Worm (Caenorhabditis elegans) whole organism, mixed stage, embryonic: ENCODE measurements around the gene gldi-2.

Experiments used
- M03D4.4 ChIP-seq: sonication (generic microtip); optimal IDR thresholded peaks from 2 replicates; lab custom pipeline; 2017; ENCODE audit warnings: mild to moderate bottlenecking, missing genetic modification characterization, missing compliant biosample characterization
- bed-3 ChIP-seq: fragments of 200-800 bp; sonication (Bioruptor generic); optimal IDR thresholded peaks from 3 replicates; lab custom pipeline; 2018; ENCODE audit warnings: mild to moderate bottlenecking, missing genetic modification characterization, moderate library complexity, missing compliant biosample characterization
- blmp-1 ChIP-seq: fragments of 150-350 bp; optimal IDR thresholded peaks from 2 replicates; lab custom pipeline; 2014; ENCODE audit warnings: missing biosample characterization, missing genetic modification characterization
- ceh-39 ChIP-seq: fragments of 150-350 bp; optimal IDR thresholded peaks from 2 replicates; lab custom pipeline; 2014; ENCODE audit warnings: missing biosample characterization, missing genetic modification characterization
- ceh-43 ChIP-seq: fragments of 200-800 bp; sonication (Bioruptor generic); optimal IDR thresholded peaks from 2 replicates; lab custom pipeline; 2018; ENCODE audit warnings: mild to moderate bottlenecking, missing genetic modification characterization, moderate library complexity, missing compliant biosample characterization
- ceh-83 ChIP-seq: fragments of 200-800 bp; sonication (Bioruptor generic); optimal IDR thresholded peaks from 2 replicates; lab custom pipeline; 2018; ENCODE audit warnings: mild to moderate bottlenecking, missing genetic modification characterization, missing compliant biosample characterization
- ces-1 ChIP-seq: fragments of 150-350 bp; optimal IDR thresholded peaks from 2 replicates; lab custom pipeline; 2014; ENCODE audit warnings: missing biosample characterization, missing genetic modification reagents, missing genetic modification characterization
- cnd-1 ChIP-seq: fragments of 200-800 bp; sonication (Bioruptor generic); optimal IDR thresholded peaks from 2 replicates; lab custom pipeline; 2018; ENCODE audit warnings: mild to moderate bottlenecking, missing genetic modification characterization, missing compliant biosample characterization
- drap-1 ChIP-seq: fragments of 200-800 bp; sonication (Bioruptor generic); optimal IDR thresholded peaks from 3 replicates; lab custom pipeline; 2018; ENCODE audit warnings: mild to moderate bottlenecking, missing genetic modification characterization, missing compliant biosample characterization
- elt-1 ChIP-seq: sonication (generic microtip); optimal IDR thresholded peaks from 2 replicates; lab custom pipeline; 2017; ENCODE audit warnings: missing genetic modification characterization, mild to moderate bottlenecking, missing compliant biosample characterization, antibody characterized with exemption, moderate library complexity, borderline replicate concordance; ENCODE audit not compliant: insufficient read depth
- elt-3 ChIP-seq: fragments of 150-350 bp; optimal IDR thresholded peaks from 2 replicates; lab custom pipeline; 2014; ENCODE audit warnings: missing biosample characterization, missing genetic modification characterization
- flh-1 ChIP-seq: fragments of 200-800 bp; sonication (Bioruptor generic); optimal IDR thresholded peaks from 2 replicates; lab custom pipeline; 2018; ENCODE audit warnings: mild to moderate bottlenecking, missing genetic modification characterization, moderate library complexity, missing compliant biosample characterization
- ham-2 ChIP-seq: fragments of 200-800 bp; sonication (Bioruptor generic); optimal IDR thresholded peaks from 2 replicates; lab custom pipeline; 2018; ENCODE audit warnings: mild to moderate bottlenecking, missing genetic modification characterization, missing compliant biosample characterization
- hlh-1 ChIP-seq: fragments of 150-350 bp; optimal IDR thresholded peaks from 2 replicates; lab custom pipeline; 2014; ENCODE audit warnings: missing biosample characterization, missing genetic modification reagents, missing genetic modification characterization
- lin-13 ChIP-seq: fragments of 150-350 bp; optimal IDR thresholded peaks from 2 replicates; lab custom pipeline; 2014; ENCODE audit warnings: missing biosample characterization, missing genetic modification characterization
- lin-32 ChIP-seq: fragments of 200-800 bp; sonication (Bioruptor generic); optimal IDR thresholded peaks from 2 replicates; lab custom pipeline; 2018; ENCODE audit warnings: mild to moderate bottlenecking, missing genetic modification characterization, missing compliant biosample characterization
- lsy-2 ChIP-seq: fragments of 150-350 bp; optimal IDR thresholded peaks from 2 replicates; lab custom pipeline; 2014; ENCODE audit warnings: missing biosample characterization, missing genetic modification characterization
- mab-5 ChIP-seq: fragments of 150-350 bp; optimal IDR thresholded peaks from 2 replicates; lab custom pipeline; 2014; ENCODE audit warnings: missing biosample characterization, missing genetic modification characterization
- mep-1 ChIP-seq: fragments of 150-350 bp; optimal IDR thresholded peaks from 2 replicates; lab custom pipeline; 2017; ENCODE audit warnings: missing biosample characterization, missing genetic modification reagents, missing genetic modification characterization, inconsistent platforms
- mls-2 ChIP-seq: sonication (generic microtip); optimal IDR thresholded peaks from 2 replicates; lab custom pipeline; 2016; ENCODE audit warnings: mild to moderate bottlenecking, missing genetic modification characterization, moderate library complexity, missing compliant biosample characterization
- nhr-12 ChIP-seq: fragments of 150-350 bp; optimal IDR thresholded peaks from 2 replicates; lab custom pipeline; 2014; ENCODE audit warnings: missing biosample characterization, missing genetic modification characterization
- nhr-2 ChIP-seq: fragments of 150-350 bp; optimal IDR thresholded peaks from 2 replicates; lab custom pipeline; 2014; ENCODE audit warnings: missing biosample characterization, missing genetic modification characterization
- nhr-237 ChIP-seq: fragments of 150-350 bp; optimal IDR thresholded peaks from 2 replicates; lab custom pipeline; 2014; ENCODE audit warnings: missing biosample characterization, missing genetic modification characterization
- nhr-28 ChIP-seq: fragments of 150-350 bp; optimal IDR thresholded peaks from 2 replicates; lab custom pipeline; 2014; ENCODE audit warnings: missing biosample characterization, missing genetic modification characterization
- nhr-76 ChIP-seq: sonication (generic microtip); optimal IDR thresholded peaks from 2 replicates; lab custom pipeline; 2017; ENCODE audit warnings: missing biosample characterization, missing genetic modification characterization
- pha-4 ChIP-seq: fragments of 150-350 bp; optimal IDR thresholded peaks from 2 replicates; lab custom pipeline; 2018; ENCODE audit warnings: missing biosample characterization, missing genetic modification reagents, missing genetic modification characterization
- sem-2 ChIP-seq: fragments of 200-800 bp; sonication (Bioruptor generic); optimal IDR thresholded peaks from 2 replicates; lab custom pipeline; 2018; ENCODE audit warnings: mild to moderate bottlenecking, missing genetic modification characterization, missing compliant biosample characterization
- snpc-4 ChIP-seq: fragments of 150-350 bp; optimal IDR thresholded peaks from 2 replicates; lab custom pipeline; 2014; ENCODE audit warnings: missing biosample characterization, missing genetic modification characterization
- sptf-1 ChIP-seq: sonication (generic microtip); optimal IDR thresholded peaks from 2 replicates; lab custom pipeline; 2017; ENCODE audit warnings: mild to moderate bottlenecking, missing genetic modification characterization, moderate library complexity, missing compliant biosample characterization
- tbx-8 ChIP-seq: fragments of 200-800 bp; sonication (Bioruptor generic); optimal IDR thresholded peaks from 2 replicates; lab custom pipeline; 2018; ENCODE audit warnings: mild to moderate bottlenecking, missing genetic modification characterization, moderate library complexity, missing compliant biosample characterization
- unc-120 ChIP-seq: sonication (generic microtip); optimal IDR thresholded peaks from 2 replicates; lab custom pipeline; 2017; ENCODE audit warnings: missing genetic modification characterization, missing compliant biosample characterization; ENCODE audit not compliant: poor library complexity, severe bottlenecking
- unc-39 ChIP-seq: fragments of 150-350 bp; optimal IDR thresholded peaks from 2 replicates; lab custom pipeline; 2014; ENCODE audit warnings: missing biosample characterization, missing genetic modification characterization
- unc-62 ChIP-seq: fragments of 150-350 bp; optimal IDR thresholded peaks from 2 replicates; lab custom pipeline; 2014; ENCODE audit warnings: missing biosample characterization, missing genetic modification reagents, missing genetic modification characterization
- zip-8 ChIP-seq: fragments of 150-350 bp; optimal IDR thresholded peaks from 2 replicates; lab custom pipeline; 2014; ENCODE audit warnings: missing biosample characterization, missing genetic modification characterization
- ztf-11 ChIP-seq: fragments of 150-350 bp; optimal IDR thresholded peaks from 2 replicates; lab custom pipeline; 2014; ENCODE audit warnings: missing biosample characterization, missing genetic modification characterization

gldi-2 gene

DNA sequence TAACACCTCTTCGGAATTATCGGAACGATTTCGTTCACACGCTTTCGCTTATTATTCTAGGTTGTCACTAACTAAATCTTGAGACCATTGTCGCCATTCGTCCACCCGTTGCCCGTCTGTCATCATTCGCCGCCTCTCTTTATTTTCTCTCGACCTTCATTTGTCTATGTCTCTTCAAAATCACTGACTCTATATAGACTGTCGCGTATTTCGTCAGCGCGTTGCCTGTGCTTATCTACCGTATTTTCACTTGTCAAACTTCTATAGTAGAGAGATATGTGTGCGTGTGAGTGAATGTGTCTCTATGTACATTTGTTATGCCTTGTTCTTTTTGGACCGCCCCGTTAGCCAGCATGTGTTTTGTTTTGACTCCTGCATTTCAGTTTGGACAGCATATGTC, 45.9 kb downstream of the gldi-2 start:
- TF ChIP-seq nhr-237 (tag; lab: Kevin White, UChicago) (no peak), unc-120 (tag; lab: Kevin White, UChicago) (no peak), hlh-1 (tag; lab: Kevin White, UChicago) (no peak), mab-5 (no peak), M03D4.4 (tag; lab: Kevin White, UChicago) (no peak), pha-4 (tag; lab: Kevin White, UChicago) (peak; percentile 30), zip-8 (tag; lab: Kevin White, UChicago) (no peak), ham-2 (GFP tag; lab: Kevin White, UChicago) (peak; percentile 64), ztf-11 (tag; lab: Kevin White, UChicago) (no peak), unc-39 (tag; lab: Kevin White, UChicago) (no peak), nhr-28 (tag; lab: Kevin White, UChicago) (no peak), tbx-8 (GFP tag; lab: Kevin White, UChicago) (no peak), flh-1 (no peak), bed-3 (GFP tag; lab: Kevin White, UChicago) (no peak), elt-3 (tag; lab: Kevin White, UChicago) (no peak), unc-62 (peak; percentile 87), sptf-1 (tag; lab: Kevin White, UChicago) (no peak), ceh-39 (tag; lab: Kevin White, UChicago) (no peak), drap-1 (GFP tag; lab: Kevin White, UChicago) (no peak), lin-13 (no peak), snpc-4 (tag; lab: Kevin White, UChicago) (no peak), sem-2 (GFP tag; lab: Kevin White, UChicago) (no peak), mls-2 (tag; lab: Kevin White, UChicago) (no peak), ceh-83 (GFP tag; lab: Kevin White, UChicago) (no peak), mep-1 (no peak), nhr-2 (tag; lab: Kevin White, UChicago) (no peak), cnd-1 (tag; lab: Kevin White, UChicago) (no peak), lin-32 (no peak), lsy-2 (tag; lab: Kevin White, UChicago) (no peak), blmp-1 (tag; lab: Kevin White, UChicago) (peak; percentile 84), ces-1 (peak; percentile 55), nhr-12 (no peak), elt-1 (tag; lab: Kevin White, UChicago) (peak; percentile 11), nhr-76 (tag; lab: Kevin White, UChicago) (no peak), ceh-43 (GFP tag; lab: Kevin White, UChicago) (no peak)

DNA sequence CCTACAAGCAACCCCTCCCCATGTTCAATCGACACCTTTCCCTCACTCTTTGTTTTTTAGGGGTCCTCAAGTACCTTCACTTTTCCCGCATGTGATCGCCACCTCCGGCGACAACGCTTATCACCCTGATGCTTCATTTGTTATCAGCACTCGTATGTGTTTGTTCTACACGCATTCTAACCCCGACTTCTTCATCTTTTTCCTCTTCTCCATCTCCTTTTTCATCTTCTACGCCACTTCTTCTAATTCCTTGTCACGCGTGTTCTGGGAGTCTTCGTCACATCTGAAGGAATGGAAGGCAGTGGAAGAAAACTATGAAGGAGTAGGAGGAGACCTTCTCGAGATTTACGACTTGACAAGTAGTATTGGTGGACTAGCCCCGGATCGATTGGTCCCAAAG, 46.8 kb downstream of the gldi-2 start:
- TF ChIP-seq unc-39 (tag; lab: Kevin White, UChicago) = no peak
- TF ChIP-seq unc-62 = peak; percentile 32

DNA sequence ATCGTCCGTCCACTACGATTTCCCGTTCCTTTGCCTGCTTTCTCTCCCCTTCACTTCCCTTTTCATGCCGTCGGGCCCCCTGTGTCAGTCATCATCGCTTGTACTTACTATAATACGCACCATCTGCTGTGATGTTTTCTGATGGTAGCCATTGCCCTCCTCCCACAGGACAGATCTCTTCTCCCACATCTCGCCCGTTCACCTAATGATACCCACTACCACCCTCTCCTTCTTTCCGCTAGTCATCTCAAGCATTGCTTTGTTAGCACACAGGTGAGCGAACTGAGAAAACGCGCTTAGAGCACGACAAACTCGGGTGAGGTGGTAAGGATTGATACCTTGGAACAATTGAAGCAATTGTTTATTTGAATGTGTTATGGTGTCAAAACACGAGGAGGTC, 47.7 kb downstream of the gldi-2 start:
- TF ChIP-seq lsy-2 (tag; lab: Kevin White, UChicago) (no peak), cnd-1 (tag; lab: Kevin White, UChicago) (peak; percentile 62), ztf-11 (tag; lab: Kevin White, UChicago) (peak; percentile 7), ham-2 (GFP tag; lab: Kevin White, UChicago) (peak; percentile 72), nhr-2 (tag; lab: Kevin White, UChicago) (peak; percentile 64), unc-120 (tag; lab: Kevin White, UChicago) (no peak), mls-2 (tag; lab: Kevin White, UChicago) (peak; percentile 29), mep-1 (peak; percentile 35)
- TF ChIP-seq, all 35 proteins: peak for 6

DNA sequence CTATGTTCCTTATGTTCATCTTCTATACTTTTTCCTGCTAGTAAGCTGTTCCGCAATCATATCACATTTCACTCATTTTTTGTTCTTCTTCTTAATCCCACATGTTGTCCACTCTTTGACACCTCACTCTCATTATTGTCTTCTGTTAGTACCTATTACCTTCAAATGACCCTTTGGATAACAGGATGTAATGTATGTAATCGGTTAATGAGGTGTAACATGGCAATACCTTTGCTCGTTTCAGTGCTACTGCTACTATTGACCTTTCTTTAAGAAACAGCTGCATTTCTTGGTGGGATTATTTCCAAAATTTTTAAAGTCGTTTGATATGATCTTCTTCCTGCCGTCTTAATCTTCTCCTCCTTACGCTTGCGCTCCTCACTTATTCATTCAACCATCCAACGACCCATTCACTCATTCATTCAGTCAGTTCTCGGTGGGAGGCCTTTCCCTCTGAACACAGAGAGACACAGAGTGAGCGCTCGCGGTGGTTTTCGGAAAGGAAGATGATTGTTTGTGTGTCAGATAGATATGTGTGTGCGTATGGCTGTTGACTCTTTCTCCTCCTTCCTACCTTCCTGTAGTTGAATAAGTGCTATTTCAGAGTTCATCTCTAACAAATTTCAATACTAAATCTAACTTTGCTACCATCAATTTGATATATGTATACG, 48.4 kb downstream of the gldi-2 start:
- TF ChIP-seq mab-5 (no peak), nhr-76 (tag; lab: Kevin White, UChicago) (no peak), M03D4.4 (tag; lab: Kevin White, UChicago) (no peak), sem-2 (GFP tag; lab: Kevin White, UChicago) (no peak), elt-3 (tag; lab: Kevin White, UChicago) (no peak), tbx-8 (GFP tag; lab: Kevin White, UChicago) (no peak), nhr-2 (tag; lab: Kevin White, UChicago) (peak; percentile 93), lin-13 (no peak), ham-2 (GFP tag; lab: Kevin White, UChicago) (no peak), pha-4 (tag; lab: Kevin White, UChicago) (peak; percentile 56), flh-1 (no peak), bed-3 (GFP tag; lab: Kevin White, UChicago) (no peak), hlh-1 (tag; lab: Kevin White, UChicago) (no peak), zip-8 (tag; lab: Kevin White, UChicago) (no peak), ceh-43 (GFP tag; lab: Kevin White, UChicago) (no peak), drap-1 (GFP tag; lab: Kevin White, UChicago) (no peak), unc-62 (peak; percentile 24), ces-1 (no peak), ceh-39 (tag; lab: Kevin White, UChicago) (no peak), nhr-12 (no peak), ztf-11 (tag; lab: Kevin White, UChicago) (no peak), blmp-1 (tag; lab: Kevin White, UChicago) (no peak), mep-1 (peak; percentile 17), cnd-1 (tag; lab: Kevin White, UChicago) (no peak), mls-2 (tag; lab: Kevin White, UChicago) (no peak), lsy-2 (tag; lab: Kevin White, UChicago) (no peak), sptf-1 (tag; lab: Kevin White, UChicago) (peak; percentile 44), nhr-237 (tag; lab: Kevin White, UChicago) (no peak), unc-39 (tag; lab: Kevin White, UChicago) (no peak), snpc-4 (tag; lab: Kevin White, UChicago) (no peak), nhr-28 (tag; lab: Kevin White, UChicago) (no peak), unc-120 (tag; lab: Kevin White, UChicago) (no peak), lin-32 (no peak), ceh-83 (GFP tag; lab: Kevin White, UChicago) (peak; percentile 55), elt-1 (tag; lab: Kevin White, UChicago) (peak; percentile 1)
